Worm (Caenorhabditis elegans) whole organism, late embryonic: ENCODE data around the gene dhhc-13.

Experiments
- C08G9.2 ChIP-seq: sonication (generic microtip); optimal IDR thresholded peaks from 2 replicates; lab custom pipeline; 2016; ENCODE audit warnings: mild to moderate bottlenecking, missing genetic modification characterization, moderate library complexity, missing compliant biosample characterization
- C38D4.7 ChIP-seq: fragments of 200-800 bp; sonication (Bioruptor generic); optimal IDR thresholded peaks from 2 replicates; lab custom pipeline; 2018; ENCODE audit warnings: mild to moderate bottlenecking, missing genetic modification characterization, moderate library complexity, missing compliant biosample characterization
- F13H6.1 ChIP-seq: sonication (generic microtip); optimal IDR thresholded peaks from 2 replicates; lab custom pipeline; 2016; ENCODE audit warnings: missing genetic modification characterization, missing compliant biosample characterization
- K02D7.2 ChIP-seq: sonication (generic microtip); optimal IDR thresholded peaks from 2 replicates; lab custom pipeline; 2017; ENCODE audit warnings: mild to moderate bottlenecking, missing genetic modification characterization, missing compliant biosample characterization
- K09A11.1 ChIP-seq: sonication (generic microtip); optimal IDR thresholded peaks from 2 replicates; lab custom pipeline; 2017; ENCODE audit warnings: antibody characterized with exemption, mild to moderate bottlenecking, missing genetic modification characterization, missing compliant biosample characterization; ENCODE audit not compliant: insufficient read depth
- T23F11.4 ChIP-seq: fragments of 200-800 bp; sonication (Bioruptor generic); optimal IDR thresholded peaks from 2 replicates; lab custom pipeline; 2018; ENCODE audit warnings: mild to moderate bottlenecking, missing genetic modification characterization, missing compliant biosample characterization
- Y22D7AL.16 ChIP-seq: sonication (generic microtip); optimal IDR thresholded peaks from 2 replicates; lab custom pipeline; 2016; ENCODE audit warnings: missing genetic modification characterization, missing compliant biosample characterization
- ahr-1 ChIP-seq: sonication (generic microtip); optimal IDR thresholded peaks from 2 replicates; lab custom pipeline; 2016; ENCODE audit warnings: missing genetic modification characterization, missing compliant biosample characterization
- ama-1 ChIP-seq: fragments of 150-350 bp; optimal IDR thresholded peaks from 2 replicates; lab custom pipeline; 2014
- ceh-14 ChIP-seq: sonication (generic microtip); optimal IDR thresholded peaks from 2 replicates; lab custom pipeline; 2016; ENCODE audit warnings: missing genotype, missing genetic modification characterization, missing compliant biosample characterization
- ceh-18 ChIP-seq: sonication (generic microtip); optimal IDR thresholded peaks from 2 replicates; lab custom pipeline; 2016; ENCODE audit warnings: missing genetic modification characterization, missing compliant biosample characterization
- ceh-19 ChIP-seq: fragments of 200-800 bp; sonication (Bioruptor generic); optimal IDR thresholded peaks from 2 replicates; lab custom pipeline; 2018; ENCODE audit warnings: mild to moderate bottlenecking, missing genetic modification characterization, missing compliant biosample characterization
- ceh-2 ChIP-seq: sonication (generic microtip); optimal IDR thresholded peaks from 2 replicates; lab custom pipeline; 2016; ENCODE audit warnings: missing genotype, missing genetic modification characterization, missing compliant biosample characterization
- ceh-22 ChIP-seq: sonication (generic microtip); optimal IDR thresholded peaks from 2 replicates; lab custom pipeline; 2017; ENCODE audit warnings: missing biosample characterization, missing genetic modification characterization
- ceh-24 ChIP-seq: sonication (generic microtip); optimal IDR thresholded peaks from 2 replicates; lab custom pipeline; 2016; ENCODE audit warnings: mild to moderate bottlenecking, missing genetic modification characterization, missing compliant biosample characterization
- ceh-30 ChIP-seq: fragments of 150-350 bp; optimal IDR thresholded peaks from 2 replicates; lab custom pipeline; 2014; ENCODE audit warnings: missing biosample characterization, missing genetic modification characterization
- ceh-34 ChIP-seq: sonication (generic microtip); optimal IDR thresholded peaks from 2 replicates; lab custom pipeline; 2016; ENCODE audit warnings: mild to moderate bottlenecking, missing genetic modification characterization, missing compliant biosample characterization
- ceh-45 ChIP-seq: fragments of 200-800 bp; sonication (Bioruptor generic); IDR thresholded peaks from 2 replicates; pipeline ENCODE4 v1.3.6; 2022; ENCODE audit warnings: missing genetic modification reagents, missing genetic modification characterization, missing compliant biosample characterization
- ceh-48 ChIP-seq: sonication (generic microtip); optimal IDR thresholded peaks from 2 replicates; lab custom pipeline; 2016; ENCODE audit warnings: missing genetic modification characterization, inconsistent platforms, missing compliant biosample characterization
- ceh-6 ChIP-seq: fragments of 200-800 bp; sonication (Bioruptor generic); optimal IDR thresholded peaks from 2 replicates; lab custom pipeline; 2018; ENCODE audit warnings: mild to moderate bottlenecking, missing genetic modification characterization, missing compliant biosample characterization
- ceh-9 ChIP-seq: sonication (generic microtip); optimal IDR thresholded peaks from 2 replicates; lab custom pipeline; 2016; ENCODE audit warnings: mild to moderate bottlenecking, missing genetic modification characterization, inconsistent platforms, missing compliant biosample characterization
- che-1 ChIP-seq: sonication (generic microtip); optimal IDR thresholded peaks from 2 replicates; lab custom pipeline; 2016; ENCODE audit warnings: mild to moderate bottlenecking, missing genetic modification characterization, missing compliant biosample characterization
- dmd-4 ChIP-seq: sonication (generic microtip); optimal IDR thresholded peaks from 2 replicates; lab custom pipeline; 2016; ENCODE audit warnings: borderline replicate concordance, missing genetic modification characterization, missing compliant biosample characterization
- elt-2 ChIP-seq: sonication (generic microtip); optimal IDR thresholded peaks from 2 replicates; lab custom pipeline; 2016; ENCODE audit warnings: missing genetic modification reagents, missing genetic modification characterization, missing compliant biosample characterization
- elt-4 ChIP-seq: sonication (generic microtip); optimal IDR thresholded peaks from 2 replicates; lab custom pipeline; 2016; ENCODE audit warnings: missing genetic modification characterization, missing compliant biosample characterization
- ets-4 ChIP-seq: sonication (generic microtip); optimal IDR thresholded peaks from 2 replicates; lab custom pipeline; 2016; ENCODE audit warnings: missing genetic modification characterization, missing compliant biosample characterization
- eyg-1 ChIP-seq: sonication (generic microtip); optimal IDR thresholded peaks from 2 replicates; lab custom pipeline; 2016; ENCODE audit warnings: missing genotype, missing genetic modification characterization, missing compliant biosample characterization
- fax-1 ChIP-seq: sonication (generic microtip); optimal IDR thresholded peaks from 2 replicates; lab custom pipeline; 2016; ENCODE audit warnings: missing genotype, missing genetic modification characterization, missing compliant biosample characterization
- fkh-10 ChIP-seq: fragments of 150-350 bp; optimal IDR thresholded peaks from 2 replicates; lab custom pipeline; 2014; ENCODE audit warnings: missing biosample characterization, missing genetic modification reagents, missing genetic modification characterization
- fkh-6 ChIP-seq: sonication (generic microtip); optimal IDR thresholded peaks from 2 replicates; lab custom pipeline; 2016; ENCODE audit warnings: missing genetic modification characterization, missing compliant biosample characterization
- gmeb-2 ChIP-seq: sonication (generic microtip); optimal IDR thresholded peaks from 2 replicates; lab custom pipeline; 2016; ENCODE audit warnings: missing genetic modification characterization, inconsistent platforms, missing compliant biosample characterization
- hlh-15 ChIP-seq: sonication (generic microtip); optimal IDR thresholded peaks from 2 replicates; lab custom pipeline; 2016; ENCODE audit warnings: missing genetic modification characterization, missing compliant biosample characterization
- hlh-6 ChIP-seq: sonication (generic microtip); optimal IDR thresholded peaks from 2 replicates; lab custom pipeline; 2016; ENCODE audit warnings: missing genotype, missing genetic modification characterization, missing compliant biosample characterization
- lim-6 ChIP-seq: sonication (generic microtip); optimal IDR thresholded peaks from 2 replicates; lab custom pipeline; 2016; ENCODE audit warnings: missing genetic modification characterization, missing compliant biosample characterization
- madf-2 ChIP-seq: sonication (generic microtip); optimal IDR thresholded peaks from 2 replicates; lab custom pipeline; 2017; ENCODE audit warnings: missing genetic modification characterization, missing compliant biosample characterization
- nfya-1 ChIP-seq: sonication (generic microtip); optimal IDR thresholded peaks from 2 replicates; lab custom pipeline; 2017; ENCODE audit warnings: missing genetic modification characterization, mild to moderate bottlenecking, missing compliant biosample characterization, antibody characterized with exemption, moderate library complexity
- nhr-11 ChIP-seq: fragments of 150-350 bp; optimal IDR thresholded peaks from 2 replicates; lab custom pipeline; 2014; ENCODE audit warnings: missing biosample characterization, missing genetic modification characterization
- nhr-232 ChIP-seq: sonication (generic microtip); optimal IDR thresholded peaks from 2 replicates; lab custom pipeline; 2016; ENCODE audit warnings: missing genetic modification characterization, missing compliant biosample characterization
- npax-4 ChIP-seq: sonication (generic microtip); optimal IDR thresholded peaks from 2 replicates; lab custom pipeline; 2016; ENCODE audit warnings: missing genetic modification characterization, missing compliant biosample characterization
- odd-2 ChIP-seq: sonication (generic microtip); optimal IDR thresholded peaks from 2 replicates; lab custom pipeline; 2017; ENCODE audit warnings: antibody characterized with exemption, mild to moderate bottlenecking, missing genetic modification characterization, missing compliant biosample characterization
- pag-3 ChIP-seq: sonication (generic microtip); optimal IDR thresholded peaks from 2 replicates; lab custom pipeline; 2016; ENCODE audit warnings: missing compliant biosample characterization, missing genetic modification characterization, borderline replicate concordance
- pax-1 ChIP-seq: fragments of 150-350 bp; optimal IDR thresholded peaks from 2 replicates; lab custom pipeline; 2014; ENCODE audit warnings: missing biosample characterization, missing genetic modification characterization
- pha-2 ChIP-seq: sonication (generic microtip); optimal IDR thresholded peaks from 2 replicates; lab custom pipeline; 2017; ENCODE audit warnings: mild to moderate bottlenecking, missing genetic modification characterization, missing compliant biosample characterization
- pha-4 ChIP-seq: fragments of 150-350 bp; optimal IDR thresholded peaks from 2 replicates; lab custom pipeline; 2018; ENCODE audit warnings: missing biosample characterization, missing genetic modification reagents, missing genetic modification characterization
- ref-2 ChIP-seq: sonication (generic microtip); optimal IDR thresholded peaks from 2 replicates; lab custom pipeline; 2016; ENCODE audit warnings: missing genetic modification characterization, missing compliant biosample characterization
- rnt-1 ChIP-seq: sonication (generic microtip); optimal IDR thresholded peaks from 2 replicates; lab custom pipeline; 2016; ENCODE audit warnings: missing genetic modification characterization, missing compliant biosample characterization
- sox-2 ChIP-seq: fragments of 200-800 bp; sonication (Bioruptor generic); IDR thresholded peaks from 2 replicates; pipeline ENCODE4 v1.3.6; 2022; ENCODE audit warnings: missing genetic modification reagents, missing genetic modification characterization, missing compliant biosample characterization
- sox-4 ChIP-seq: sonication (generic microtip); optimal IDR thresholded peaks from 2 replicates; lab custom pipeline; 2017; ENCODE audit warnings: mild to moderate bottlenecking, missing genetic modification characterization, inconsistent platforms, missing compliant biosample characterization
- syd-9 ChIP-seq: sonication (generic microtip); optimal IDR thresholded peaks from 2 replicates; lab custom pipeline; 2016; ENCODE audit warnings: mild to moderate bottlenecking, missing genetic modification characterization, moderate library complexity, missing compliant biosample characterization
- tbx-2 ChIP-seq: sonication (generic microtip); optimal IDR thresholded peaks from 2 replicates; lab custom pipeline; 2016; ENCODE audit warnings: missing genetic modification characterization, missing compliant biosample characterization
- tbx-7 ChIP-seq: sonication (generic microtip); optimal IDR thresholded peaks from 2 replicates; lab custom pipeline; 2016; ENCODE audit warnings: missing genotype, missing genetic modification characterization, missing compliant biosample characterization
- ttx-3 ChIP-seq: sonication (generic microtip); optimal IDR thresholded peaks from 2 replicates; lab custom pipeline; 2016; ENCODE audit warnings: missing genetic modification reagents, missing genetic modification characterization, missing compliant biosample characterization
- zip-5 ChIP-seq: sonication (generic microtip); optimal IDR thresholded peaks from 2 replicates; lab custom pipeline; 2016; ENCODE audit warnings: missing genetic modification characterization, missing compliant biosample characterization
- ztf-16 ChIP-seq: sonication (generic microtip); optimal IDR thresholded peaks from 2 replicates; lab custom pipeline; 2017; ENCODE audit warnings: missing genetic modification characterization, missing compliant biosample characterization

Gene dhhc-13

DNA sequence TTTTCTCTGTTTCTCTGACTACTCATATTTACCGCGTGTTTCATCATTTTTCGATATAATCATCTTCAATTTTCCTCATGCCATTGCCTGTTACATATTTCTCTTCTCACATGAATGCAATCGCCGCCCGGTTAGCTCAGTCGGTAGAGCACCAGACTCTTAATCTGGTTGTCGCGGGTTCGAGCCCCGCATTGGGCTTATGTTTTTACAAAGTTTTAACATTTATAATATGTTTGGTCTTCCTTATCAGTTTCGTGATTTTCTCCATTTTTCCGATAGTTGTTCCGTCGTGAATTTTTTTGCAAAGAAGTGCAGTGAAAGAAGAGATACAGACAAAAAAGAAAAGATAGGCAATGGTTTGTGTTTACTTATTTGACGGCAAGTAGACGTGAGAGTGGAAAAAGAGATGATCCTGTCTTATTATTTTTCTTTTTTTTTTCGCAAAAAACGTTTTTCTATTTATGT lies 49.9 kb downstream of the dhhc-13 start:
- TF ChIP-seq elt-2 (peak; percentile 97), T23F11.4 (GFP tag; lab: Kevin White, UChicago) (peak; percentile 71), ceh-14 (tag; lab: Kevin White, UChicago) (peak; percentile 73), hlh-6 (tag; lab: Kevin White, UChicago) (peak; percentile 85), ceh-18 (tag; lab: Kevin White, UChicago) (peak; percentile 76), ama-1 (lab: Kevin White, UChicago) (no peak), ceh-2 (peak; percentile 73), npax-4 (tag; lab: Kevin White, UChicago) (peak; percentile 44), pag-3 (tag; lab: Kevin White, UChicago) (no peak), pha-2 (peak; percentile 71), odd-2 (peak; percentile 34), F13H6.1 (tag; lab: Kevin White, UChicago) (peak; percentile 69), ceh-45 (GFP tag; lab: Robert Waterston, UW) (peak; percentile 74; the same call in 1 of the 2 replicates), ceh-24 (tag; lab: Kevin White, UChicago) (peak; percentile 46), nhr-232 (tag; lab: Kevin White, UChicago) (peak; percentile 66), C38D4.7 (peak; percentile 81), ttx-3 (peak; percentile 74), syd-9 (tag; lab: Kevin White, UChicago) (peak; percentile 39), K02D7.2 (tag; lab: Kevin White, UChicago) (peak; percentile 72), lim-6 (peak; percentile 30), eyg-1 (tag; lab: Kevin White, UChicago) (peak; percentile 74), gmeb-2 (tag; lab: Kevin White, UChicago) (peak; percentile 70), zip-5 (tag; lab: Kevin White, UChicago) (peak; percentile 41), ztf-16 (tag; lab: Kevin White, UChicago) (peak; percentile 77), ceh-22 (tag; lab: Kevin White, UChicago) (no peak), che-1 (tag; lab: Kevin White, UChicago) (peak; percentile 83), pax-1 (tag; lab: Kevin White, UChicago) (no peak), tbx-7 (tag; lab: Kevin White, UChicago) (peak; percentile 18), ceh-6 (peak; percentile 78), ceh-19 (GFP tag; lab: Kevin White, UChicago) (peak; percentile 69), ceh-30 (no peak), tbx-2 (peak; percentile 75), madf-2 (tag; lab: Kevin White, UChicago) (peak; percentile 82), nfya-1 (tag; lab: Kevin White, UChicago) (peak; percentile 57), ceh-34 (tag; lab: Kevin White, UChicago) (peak; percentile 83), Y22D7AL.16 (tag; lab: Kevin White, UChicago) (peak; percentile 69), rnt-1 (tag; lab: Kevin White, UChicago) (peak; percentile 35), dmd-4 (tag; lab: Kevin White, UChicago) (peak; percentile 71), fkh-10 (GFP tag; lab: Kevin White, UChicago) (no peak), ahr-1 (tag; lab: Kevin White, UChicago) (peak; percentile 49), ref-2 (tag; lab: Kevin White, UChicago) (peak; percentile 72), sox-2 (GFP tag; lab: Robert Waterston, UW) (peak; percentile 61; the same call in 1 of the 2 replicates), hlh-15 (tag; lab: Kevin White, UChicago) (peak; percentile 60), C08G9.2 (tag; lab: Kevin White, UChicago) (peak; percentile 76), elt-4 (tag; lab: Kevin White, UChicago) (no peak), ceh-9 (tag; lab: Kevin White, UChicago) (peak; percentile 43), ceh-48 (tag; lab: Kevin White, UChicago) (peak; percentile 64), sox-4 (tag; lab: Kevin White, UChicago) (peak; percentile 75), pha-4 (tag; lab: Kevin White, UChicago) (no peak), fax-1 (peak; percentile 65), ets-4 (peak; percentile 21), K09A11.1 (tag; lab: Kevin White, UChicago) (peak; percentile 76), nhr-11 (tag; lab: Kevin White, UChicago) (no peak), fkh-6 (tag; lab: Kevin White, UChicago) (peak; percentile 82)
